Fruit fly (Drosophila melanogaster): ENCODE results near the gene Ldaf1.

DNA sequence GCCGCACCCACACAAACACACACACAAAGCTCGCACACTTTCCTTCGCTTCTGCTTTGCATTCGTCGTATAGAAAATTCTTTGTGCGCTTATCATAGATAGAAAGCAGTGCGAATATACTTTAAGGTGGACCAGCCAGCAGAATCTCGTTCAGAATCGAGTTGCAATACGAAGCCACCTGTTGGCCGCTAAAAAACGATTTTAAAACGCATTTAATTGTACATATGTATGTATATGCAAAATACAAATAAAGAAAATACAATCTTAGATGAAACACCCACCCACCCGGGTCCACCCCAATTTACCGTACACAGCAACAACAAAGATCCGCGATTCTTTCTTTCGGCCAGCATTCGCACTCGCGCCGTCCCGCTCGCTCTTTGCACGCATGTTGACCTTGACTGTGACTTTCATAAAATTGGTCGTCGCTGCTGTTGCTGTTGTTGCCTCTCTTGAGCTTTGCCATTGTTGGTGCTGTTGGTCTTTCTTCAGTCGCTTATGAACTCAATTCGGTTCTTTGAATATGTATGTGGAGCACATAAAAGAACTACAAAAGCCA is 46.9 kb upstream of the Ldaf1 start:
- TF ChIP-seq Eip78C (GFP tag), result peak; percentile 94
- TF ChIP-seq svp (GFP tag), result peak; percentile 88
- peak; percentile 92 for TF ChIP-seq CG1621 (tag; optimal IDR thresholded peaks at IDR 0.05)
- peak; percentile 92 for TF ChIP-seq CG3919 (GFP tag; optimal IDR thresholded peaks at IDR 0.05)
- TF ChIP-seq CG6854 (GFP tag; optimal IDR thresholded peaks at IDR 0.05), result peak; percentile 89
- TF ChIP-seq CG16779 (tag; optimal IDR thresholded peaks at IDR 0.05), result peak; percentile 85
- TF ChIP-seq CG10669 (GFP tag; optimal IDR thresholded peaks at IDR 0.05), result peak; percentile 88
- TF ChIP-seq pdm3 (GFP tag; optimal IDR thresholded peaks at IDR 0.05), result peak; percentile 90
- peak; percentile 84 for TF ChIP-seq cyc (GFP tag; optimal IDR thresholded peaks at IDR 0.05)
- peak; percentile 85 for TF ChIP-seq Hr39 (GFP tag; optimal IDR thresholded peaks at IDR 0.05)
- TF ChIP-seq CG6163 (GFP tag; IDR thresholded peaks at IDR 0.05), result peak; percentile 97
- TF ChIP-seq CG4318 (GFP tag; optimal IDR thresholded peaks at IDR 0.05), result peak; percentile 81
- TF ChIP-seq CG8119 (GFP tag; IDR thresholded peaks at IDR 0.05), result peak; percentile 95
